Fruit fly (Drosophila melanogaster): ENCODE measurements around the gene CoRest.

dm6 chrX:19494285-19494684, 27.4 kb upstream of the CoRest start, which contains the start of gene CG12204:
- TF ChIP-seq CG11902 (GFP tag; optimal IDR thresholded peaks at IDR 0.05) = no peak
- peak; percentile 35 for TF ChIP-seq topi (GFP tag; optimal IDR thresholded peaks at IDR 0.05)
- no peak for TF ChIP-seq CG8319 (GFP tag; optimal IDR thresholded peaks at IDR 0.05)
- no peak for TF ChIP-seq Gug (GFP tag; IDR thresholded peaks at IDR 0.05)
- TF ChIP-seq ss (GFP tag; optimal IDR thresholded peaks at IDR 0.05) = peak in 1 of 2 experiments; percentile 18
- no peak for TF ChIP-seq pdm3 (GFP tag; optimal IDR thresholded peaks at IDR 0.05)
- no peak for TF ChIP-seq CG8119 (GFP tag; IDR thresholded peaks at IDR 0.05)
- TF ChIP-seq Hr39 (GFP tag; optimal IDR thresholded peaks at IDR 0.05) = no peak
- TF ChIP-seq dac (GFP tag; optimal IDR thresholded peaks at IDR 0.05) = no peak

Data from whole organism, prepupa.